Fruit fly (Drosophila melanogaster): ENCODE data around the gene pie.

Gene pie

DNA sequence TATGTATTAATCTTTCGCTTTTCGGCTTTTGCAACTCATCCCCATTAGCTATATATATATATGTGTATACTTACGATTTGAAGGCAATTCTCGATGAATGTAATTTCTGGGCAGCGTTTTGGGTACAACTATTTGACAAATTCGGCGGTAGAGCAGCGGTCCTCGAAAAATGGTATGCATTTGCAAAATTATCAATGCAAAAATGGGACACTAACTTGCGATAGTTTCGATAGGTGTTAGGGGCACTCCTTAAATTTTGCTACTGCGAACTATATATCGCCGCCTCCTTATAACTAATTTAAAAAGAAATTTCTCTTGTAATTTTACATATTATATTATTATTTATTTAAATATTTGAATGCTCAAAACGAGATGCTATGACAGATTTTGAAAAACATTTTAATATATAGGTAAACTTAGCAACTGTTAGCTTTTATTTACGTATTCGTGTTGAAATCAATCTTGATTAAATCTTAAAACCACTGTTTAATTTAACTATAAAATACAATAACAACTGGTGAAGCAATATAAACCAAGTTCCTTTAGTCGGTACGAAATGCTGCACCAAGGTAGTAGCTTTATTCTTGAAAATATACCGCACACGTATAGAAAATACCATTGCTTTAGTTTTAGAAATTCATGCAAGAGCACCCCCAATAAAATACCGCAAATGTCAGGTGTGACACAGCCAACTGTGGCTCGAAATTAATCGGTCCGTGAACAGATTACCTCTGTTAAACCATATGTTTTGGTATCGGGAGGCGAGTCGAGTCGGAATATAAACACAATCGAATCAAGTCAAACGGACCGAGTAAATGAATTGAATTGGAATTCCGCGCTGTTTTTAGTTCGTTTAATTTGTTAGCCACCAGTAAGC is 9.1 kb downstream of the pie start, which contains the start of the genes CG5355 and Klp31E (continued):
- TF ChIP-seq CG1233 (GFP tag; optimal IDR thresholded peaks at IDR 0.05) (peak; percentile 62), CG17912 (GFP tag; optimal IDR thresholded peaks at IDR 0.05) (no peak), row (GFP tag; IDR thresholded peaks at IDR 0.05) (peak; percentile 88), sd (tag; optimal IDR thresholded peaks at IDR 0.05) (no peak), nmo (GFP tag; optimal IDR thresholded peaks at IDR 0.05) (peak; percentile 87), CG11247 (GFP tag; IDR thresholded peaks at IDR 0.05) (peak; percentile 44; the same call in 1 of the 2 replicates), HmgZ (tag; optimal IDR thresholded peaks at IDR 0.05) (peak; percentile 25), eve (GFP tag; optimal IDR thresholded peaks at IDR 0.05) (no peak), vnd (GFP tag; IDR thresholded peaks at IDR 0.05; ENCODE audit: partially characterized antibody) (peak; percentile 65), pum (GFP tag; optimal IDR thresholded peaks at IDR 0.05) (peak; percentile 58), Mad (GFP tag; optimal IDR thresholded peaks at IDR 0.05) (peak; percentile 42), CoRest (tag; optimal IDR thresholded peaks at IDR 0.05) (peak; percentile 89), CG6254 (GFP tag; optimal IDR thresholded peaks at IDR 0.05) (no peak), vfl (GFP tag; optimal IDR thresholded peaks at IDR 0.05) (peak; percentile 15), NfI (GFP tag; optimal IDR thresholded peaks at IDR 0.05) (peak; percentile 53), CG9609 (GFP tag; optimal IDR thresholded peaks at IDR 0.05) (peak; percentile 37), gcm2 (GFP tag; optimal IDR thresholded peaks at IDR 0.05) (peak; percentile 35), CG1602 (GFP tag; optimal IDR thresholded peaks at IDR 0.05) (peak; percentile 68), D (optimal IDR thresholded peaks at IDR 0.05) (no peak), D (GFP tag; optimal IDR thresholded peaks at IDR 0.05) (peak; percentile 66), Xbp1 (GFP tag; optimal IDR thresholded peaks at IDR 0.05) (peak; percentile 71), mirr (GFP tag; optimal IDR thresholded peaks at IDR 0.05) (no peak), CG33213 (GFP tag; optimal IDR thresholded peaks at IDR 0.05) (peak; percentile 52), kay (GFP tag; optimal IDR thresholded peaks at IDR 0.05) (peak; percentile 48), CG5180 (GFP tag; optimal IDR thresholded peaks at IDR 0.05) (no peak), CG4617 (GFP tag; optimal IDR thresholded peaks at IDR 0.05; ENCODE audit: borderline replicate concordance) (peak; percentile 6), toy (GFP tag; IDR thresholded peaks at IDR 0.05) (no peak), Kr (GFP tag; optimal IDR thresholded peaks at IDR 0.05) (no peak), CG1024 (GFP tag; IDR thresholded peaks at IDR 0.05) (0 out of 2 replicates have a peak, but pooled peaks have one; percentile 27), ewg (GFP tag; optimal IDR thresholded peaks at IDR 0.05) (peak; percentile 39), Sry-δ (GFP tag; optimal IDR thresholded peaks at IDR 0.05) (peak; percentile 69), CG17385 (GFP tag; optimal IDR thresholded peaks at IDR 0.05) (peak; percentile 47), CG4730 (GFP tag; IDR thresholded peaks at IDR 0.05) (no peak), sens-2 (GFP tag; IDR thresholded peaks at IDR 0.05) (no peak), bowl (GFP tag; IDR thresholded peaks at IDR 0.05) (no peak), kah (GFP tag; optimal IDR thresholded peaks at IDR 0.05) (no peak), grau (tag; optimal IDR thresholded peaks at IDR 0.05) (peak; percentile 79), crol (GFP tag; IDR thresholded peaks at IDR 0.05) (no peak), klu (GFP tag; IDR thresholded peaks at IDR 0.05) (no peak), BtbVII (GFP tag; optimal IDR thresholded peaks at IDR 0.05) (peak; percentile 56), Blimp-1 (GFP tag; optimal IDR thresholded peaks at IDR 0.05) (no peak), CG7786 (GFP tag; optimal IDR thresholded peaks at IDR 0.05) (peak; percentile 43), CG42726 (GFP tag; IDR thresholded peaks at IDR 0.05; ENCODE audit: partially characterized antibody) (no peak), Sin3A (optimal IDR thresholded peaks at IDR 0.05) (no peak), Rx (GFP tag; IDR thresholded peaks at IDR 0.05) (no peak), Dek (tag; optimal IDR thresholded peaks at IDR 0.05) (no peak), dimm (GFP tag; IDR thresholded peaks at IDR 0.05) (no peak), CTCF (GFP tag; optimal IDR thresholded peaks at IDR 0.05) (no peak), aop (GFP tag; IDR thresholded peaks at IDR 0.05) (0 out of 2 replicates have a peak, but pooled peaks have one; percentile 11), cas (GFP tag; IDR thresholded peaks at IDR 0.05) (no peak)
